Worm (Caenorhabditis elegans): ENCODE results near the gene Y69A2AR.28.
A peak's percentile ranks its signal among the peaks of the same experiment; 100 is the strongest.

The Y69A2AR.28 gene

ce11 chrIV:2603556-2604021 is 9.3 kb downstream of the Y69A2AR.28 start (continued):
- TF ChIP-seq unc-62 (GFP tag; optimal IDR thresholded peaks at IDR 0.05) (no peak), fos-1 (tag; optimal IDR thresholded peaks at IDR 0.05) (no peak), mbf-1 (tag; optimal IDR thresholded peaks at IDR 0.05) (no peak), Y55F3AM.14 (GFP tag; optimal IDR thresholded peaks at IDR 0.05) (peak; percentile 44), ama-1 (optimal IDR thresholded peaks at IDR 0.05) (no peak), nhr-25 (tag; optimal IDR thresholded peaks at IDR 0.05) (peak; percentile 13)

ce11 chrIV:2602862-2603189 is 10.0 kb downstream of the Y69A2AR.28 start:
- TF ChIP-seq alr-1 (tag; optimal IDR thresholded peaks at IDR 0.05) (no peak), ztf-11 (tag; optimal IDR thresholded peaks at IDR 0.05) (no peak), Y55F3AM.14 (GFP tag; optimal IDR thresholded peaks at IDR 0.05) (no peak), sma-9 (GFP tag; optimal IDR thresholded peaks at IDR 0.05) (no peak), sma-9 (tag; optimal IDR thresholded peaks at IDR 0.05) (no peak), nhr-10 (tag; optimal IDR thresholded peaks at IDR 0.05) (no peak), mab-5 (tag; optimal IDR thresholded peaks at IDR 0.05) (no peak), dmd-4 (tag; optimal IDR thresholded peaks at IDR 0.05) (no peak), blmp-1 (tag; optimal IDR thresholded peaks at IDR 0.05; ENCODE audit: insufficient read depth) (no peak), nhr-11 (tag; optimal IDR thresholded peaks at IDR 0.05) (no peak), ceh-16 (tag; optimal IDR thresholded peaks at IDR 0.05) (no peak), ztf-4 (tag; optimal IDR thresholded peaks at IDR 0.05) (no peak), skn-1 (tag; optimal IDR thresholded peaks at IDR 0.05) (no peak), nhr-129 (tag; optimal IDR thresholded peaks at IDR 0.05) (no peak), nhr-12 (tag; optimal IDR thresholded peaks at IDR 0.05) (no peak)

- TF ChIP-seq peb-1 (tag; optimal IDR thresholded peaks at IDR 0.05) (no peak), skn-1 (tag; optimal IDR thresholded peaks at IDR 0.05) (peak; percentile 62), fos-1 (tag; optimal IDR thresholded peaks at IDR 0.05) (peak; percentile 96), R02D3.7 (tag; optimal IDR thresholded peaks at IDR 0.05) (peak; percentile 29), sma-9 (GFP tag; optimal IDR thresholded peaks at IDR 0.05) (peak; percentile 99), sma-9 (tag; optimal IDR thresholded peaks at IDR 0.05) (no peak), nhr-6 (tag; optimal IDR thresholded peaks at IDR 0.05) (peak; percentile 96), elt-1 (tag; optimal IDR thresholded peaks at IDR 0.05) (no peak), ztf-11 (tag; optimal IDR thresholded peaks at IDR 0.05) (no peak), mbf-1 (tag; optimal IDR thresholded peaks at IDR 0.05) (no peak), nhr-23 (tag; optimal IDR thresholded peaks at IDR 0.05) (no peak), elt-3 (tag; optimal IDR thresholded peaks at IDR 0.05) (no peak), ama-1 (optimal IDR thresholded peaks at IDR 0.05) (peak; percentile 90), lsy-2 (tag; optimal IDR thresholded peaks at IDR 0.05) (peak; percentile 85 to 96), F13H6.1 (tag; optimal IDR thresholded peaks at IDR 0.05) (peak; percentile 95), ztf-1 (GFP tag; conservative IDR thresholded peaks at IDR 0.05) (no peak), sma-3 (GFP tag; optimal IDR thresholded peaks at IDR 0.05) (peak; percentile 99), nhr-237 (tag; optimal IDR thresholded peaks at IDR 0.05) (no peak), nhr-77 (tag; optimal IDR thresholded peaks at IDR 0.05) (peak; percentile 37), gmeb-1 (tag; optimal IDR thresholded peaks at IDR 0.05) (peak; percentile 95), unc-55 (GFP tag; optimal IDR thresholded peaks at IDR 0.05) (peak; percentile 79), ZK546.5 (tag; optimal IDR thresholded peaks at IDR 0.05) (no peak), C34F6.9 (tag; optimal IDR thresholded peaks at IDR 0.05) (peak; percentile 99), unc-62 (GFP tag; optimal IDR thresholded peaks at IDR 0.05) (peak; percentile 86), aly-2 (tag; optimal IDR thresholded peaks at IDR 0.05) (no peak), blmp-1 (tag; optimal IDR thresholded peaks at IDR 0.05; ENCODE audit: insufficient read depth) (peak; percentile 83), nhr-25 (tag; optimal IDR thresholded peaks at IDR 0.05) (peak; percentile 99), crh-2 (tag; optimal IDR thresholded peaks at IDR 0.05) (peak; percentile 98), nhr-21 (tag; optimal IDR thresholded peaks at IDR 0.05) (peak; percentile 99), sem-4 (tag; optimal IDR thresholded peaks at IDR 0.05) (peak; percentile 93), nhr-11 (tag; optimal IDR thresholded peaks at IDR 0.05) (no peak), egl-27 (tag; optimal IDR thresholded peaks at IDR 0.05) (peak; percentile 96), nhr-10 (tag; optimal IDR thresholded peaks at IDR 0.05) (peak; percentile 88), nhr-129 (tag; optimal IDR thresholded peaks at IDR 0.05) (peak; percentile 99), zag-1 (tag; optimal IDR thresholded peaks at IDR 0.05) (peak; percentile 14), ztf-4 (tag; optimal IDR thresholded peaks at IDR 0.05) (peak; percentile 98), dmd-4 (tag; optimal IDR thresholded peaks at IDR 0.05) (no peak), mdl-1 (tag; optimal IDR thresholded peaks at IDR 0.05) (peak; percentile 81 to 95), snpc-4 (tag; optimal IDR thresholded peaks at IDR 0.05) (peak; percentile 81), mab-5 (tag; optimal IDR thresholded peaks at IDR 0.05) (peak; percentile 84), nhr-12 (tag; optimal IDR thresholded peaks at IDR 0.05) (peak; percentile 42), unc-39 (tag; optimal IDR thresholded peaks at IDR 0.05) (no peak), lin-13 (GFP tag; optimal IDR thresholded peaks at IDR 0.05) (peak; percentile 91), lin-39 (tag; optimal IDR thresholded peaks at IDR 0.05) (no peak)
Measured at ce11 chrIV:2601988-2602861, 10.6 kb downstream of the Y69A2AR.28 start.

All from whole organism, L2 larva.